Worm (Caenorhabditis elegans) whole organism, L2 larva: ENCODE data around the gene C04G6.11.

Experiments
- C34F6.9 ChIP-seq: fragments of 150-350 bp; optimal IDR thresholded peaks from 2 replicates; lab custom pipeline; 2014; ENCODE audit warnings: missing biosample characterization, missing genetic modification characterization
- F13H6.1 ChIP-seq: sonication (generic microtip); optimal IDR thresholded peaks from 2 replicates; lab custom pipeline; 2016; ENCODE audit warnings: missing genetic modification characterization, missing compliant biosample characterization
- R02D3.7 ChIP-seq: fragments of 150-350 bp; optimal IDR thresholded peaks from 2 replicates; lab custom pipeline; 2014; ENCODE audit warnings: missing biosample characterization, missing genetic modification characterization
- Y55F3AM.14 ChIP-seq: fragments of 200-800 bp; sonication (Bioruptor generic); optimal IDR thresholded peaks from 2 replicates; lab custom pipeline; 2018; ENCODE audit warnings: mild to moderate bottlenecking, missing genetic modification characterization, missing compliant biosample characterization
- ZK546.5 ChIP-seq: sonication (generic microtip); optimal IDR thresholded peaks from 2 replicates; lab custom pipeline; 2017; ENCODE audit warnings: missing biosample characterization, missing genetic modification characterization
- alr-1 ChIP-seq: fragments of 150-350 bp; optimal IDR thresholded peaks from 2 replicates; lab custom pipeline; 2014; ENCODE audit warnings: missing biosample characterization, missing genetic modification characterization
- aly-2 ChIP-seq: fragments of 150-350 bp; optimal IDR thresholded peaks from 2 replicates; lab custom pipeline; 2014; ENCODE audit warnings: missing biosample characterization, missing genetic modification characterization
- ama-1 ChIP-seq: fragments of 150-350 bp; optimal IDR thresholded peaks from 2 replicates; lab custom pipeline; 2018; ENCODE audit warnings: inconsistent platforms
- ceh-82 ChIP-seq: fragments of 150-350 bp; optimal IDR thresholded peaks from 2 replicates; lab custom pipeline; 2014; ENCODE audit warnings: missing biosample characterization, missing genetic modification characterization
- crh-2 ChIP-seq: sonication (generic microtip); optimal IDR thresholded peaks from 2 replicates; lab custom pipeline; 2017; ENCODE audit warnings: missing biosample characterization, missing genetic modification characterization
- dmd-4 ChIP-seq: sonication (generic microtip); optimal IDR thresholded peaks from 2 replicates; lab custom pipeline; 2017; ENCODE audit warnings: missing biosample characterization, missing genetic modification characterization
- egl-27 ChIP-seq: sonication (generic microtip); optimal IDR thresholded peaks from 3 replicates; lab custom pipeline; 2017; ENCODE audit warnings: missing biosample characterization, missing genetic modification reagents, missing genetic modification characterization
- elt-3 ChIP-seq: sonication (generic microtip); optimal IDR thresholded peaks from 2 replicates; lab custom pipeline; 2017; ENCODE audit warnings: missing biosample characterization, missing genetic modification characterization
- fos-1 ChIP-seq: fragments of 150-350 bp; optimal IDR thresholded peaks from 2 replicates; lab custom pipeline; 2014; ENCODE audit warnings: missing biosample characterization, missing genetic modification characterization
- gmeb-1 ChIP-seq: fragments of 150-350 bp; optimal IDR thresholded peaks from 2 replicates; lab custom pipeline; 2014; ENCODE audit warnings: missing biosample characterization, missing genetic modification characterization
- lin-11 ChIP-seq: fragments of 150-350 bp; sonication (generic microtip); optimal IDR thresholded peaks from 2 replicates; lab custom pipeline; 2014; ENCODE audit warnings: missing biosample characterization, missing genetic modification characterization, inconsistent platforms, mixed read lengths
- lin-13 ChIP-seq: fragments of 150-350 bp; optimal IDR thresholded peaks from 2 replicates; lab custom pipeline; 2014; ENCODE audit warnings: missing biosample characterization, missing genetic modification reagents, missing genetic modification characterization
- lin-39 ChIP-seq: fragments of 150-350 bp; optimal IDR thresholded peaks from 2 replicates; lab custom pipeline; 2014; ENCODE audit warnings: missing biosample characterization, missing genetic modification reagents, missing genetic modification characterization
- lsy-2 ChIP-seq, 2 experiments: fragments of 150-350 bp in 1 of 2; sonication (generic microtip) in 1 of 2; optimal IDR thresholded peaks; 2 replicates each; lab custom pipeline; 2014 to 2017; ENCODE audit warnings: missing biosample characterization in 2 of 2, missing genetic modification characterization in 2 of 2
- mab-5 ChIP-seq: fragments of 150-350 bp; optimal IDR thresholded peaks from 2 replicates; lab custom pipeline; 2014; ENCODE audit warnings: missing biosample characterization, missing genetic modification characterization
- mdl-1 ChIP-seq, 2 experiments: fragments of 150-350 bp in 1 of 2; sonication (generic microtip) in 1 of 2; optimal IDR thresholded peaks; 2 replicates each; lab custom pipeline; 2017; ENCODE audit warnings: missing biosample characterization in 2 of 2, missing genetic modification characterization in 2 of 2
- nhr-10 ChIP-seq: sonication (generic microtip); optimal IDR thresholded peaks from 2 replicates; lab custom pipeline; 2017; ENCODE audit warnings: missing biosample characterization, missing genetic modification characterization
- nhr-11 ChIP-seq: fragments of 150-350 bp; optimal IDR thresholded peaks from 2 replicates; lab custom pipeline; 2014; ENCODE audit warnings: missing biosample characterization, missing genetic modification characterization
- nhr-129 ChIP-seq: fragments of 150-350 bp; optimal IDR thresholded peaks from 2 replicates; lab custom pipeline; 2014; ENCODE audit warnings: missing biosample characterization, missing genetic modification characterization
- nhr-23 ChIP-seq: fragments of 150-350 bp; optimal IDR thresholded peaks from 2 replicates; lab custom pipeline; 2014; ENCODE audit warnings: missing biosample characterization, missing genetic modification reagents, missing genetic modification characterization
- nhr-237 ChIP-seq: fragments of 150-350 bp; optimal IDR thresholded peaks from 2 replicates; lab custom pipeline; 2014; ENCODE audit warnings: missing biosample characterization, missing genetic modification characterization
- nhr-6 ChIP-seq: fragments of 150-350 bp; optimal IDR thresholded peaks from 2 replicates; lab custom pipeline; 2014; ENCODE audit warnings: missing biosample characterization, missing genetic modification characterization
- nhr-77 ChIP-seq: fragments of 150-350 bp; optimal IDR thresholded peaks from 2 replicates; lab custom pipeline; 2014; ENCODE audit warnings: missing biosample characterization, missing genetic modification characterization
- peb-1 ChIP-seq: fragments of 150-350 bp; optimal IDR thresholded peaks from 2 replicates; lab custom pipeline; 2014; ENCODE audit warnings: missing biosample characterization, missing genetic modification characterization
- skn-1 ChIP-seq: sonication (generic microtip); optimal IDR thresholded peaks from 2 replicates; lab custom pipeline; 2017; ENCODE audit warnings: missing biosample characterization, missing genetic modification characterization
- sma-3 ChIP-seq: sonication (generic microtip); optimal IDR thresholded peaks from 2 replicates; lab custom pipeline; 2016; ENCODE audit warnings: missing genetic modification reagents, missing genetic modification characterization, missing compliant biosample characterization
- sma-9 ChIP-seq, 2 experiments: fragments of 150-350 bp in 1 of 2; sonication (generic microtip) in 1 of 2; optimal IDR thresholded peaks; 2 replicates each; lab custom pipeline; 2014 to 2016; ENCODE audit warnings: missing genetic modification characterization in 2 of 2, mild to moderate bottlenecking in 1 of 2, missing biosample characterization in 1 of 2, missing compliant biosample characterization in 1 of 2, missing genetic modification reagents in 1 of 2, moderate library complexity in 1 of 2
- snpc-4 ChIP-seq: fragments of 150-350 bp; optimal IDR thresholded peaks from 2 replicates; lab custom pipeline; 2014; ENCODE audit warnings: missing biosample characterization, missing genetic modification characterization
- unc-39 ChIP-seq: fragments of 150-350 bp; optimal IDR thresholded peaks from 2 replicates; lab custom pipeline; 2014; ENCODE audit warnings: missing biosample characterization, missing genetic modification characterization
- unc-55 ChIP-seq: fragments of 150-350 bp; sonication (generic microtip); optimal IDR thresholded peaks from 3 replicates; lab custom pipeline; 2014; ENCODE audit warnings: missing biosample characterization, missing genetic modification reagents, missing genetic modification characterization
- unc-62 ChIP-seq: fragments of 150-350 bp; optimal IDR thresholded peaks from 2 replicates; lab custom pipeline; 2014; ENCODE audit warnings: missing biosample characterization, missing genetic modification reagents, missing genetic modification characterization
- zag-1 ChIP-seq: fragments of 150-350 bp; optimal IDR thresholded peaks from 2 replicates; lab custom pipeline; 2014; ENCODE audit warnings: missing biosample characterization, missing genetic modification characterization
- ztf-1 ChIP-seq: fragments of 200-800 bp; sonication (Bioruptor generic); conservative IDR thresholded peaks from 2 replicates; pipeline ENCODE4 v1.3.6; 2022; ENCODE audit warnings: missing genetic modification characterization, missing compliant biosample characterization
- ztf-4 ChIP-seq: fragments of 150-350 bp; optimal IDR thresholded peaks from 2 replicates; lab custom pipeline; 2014; ENCODE audit warnings: missing biosample characterization, missing genetic modification characterization

The C04G6.11 gene

ce11 chrII:5092362-5093281, 11.0 kb downstream of the C04G6.11 start, which contains the start of gene C04G6.2:
TSS of gene C04G6.2 (plus strand) at chrII:5093231.
- TF ChIP-seq ztf-4 (tag; lab: Kevin White, UChicago) (peak; percentile 11), lin-13 (GFP tag; lab: Kevin White, UChicago) (peak; percentile 31), sma-9 (GFP tag; optimal IDR thresholded peaks at IDR 0.05; lab: Kevin White, UChicago) (peak; percentile 69), sma-9 (tag; optimal IDR thresholded peaks at IDR 0.05; lab: Kevin White, UChicago) (no peak), fos-1 (tag; lab: Kevin White, UChicago) (peak; percentile 19), nhr-11 (tag; lab: Kevin White, UChicago) (no peak), Y55F3AM.14 (GFP tag; lab: Kevin White, UChicago) (no peak), mab-5 (tag; lab: Kevin White, UChicago) (no peak), mdl-1 (tag; optimal IDR thresholded peaks at IDR 0.05; lab: Kevin White, UChicago) (peak in 1 of 2 experiments; percentile 36), nhr-6 (peak; percentile 18), ZK546.5 (tag; lab: Kevin White, UChicago) (no peak), ztf-1 (GFP tag; lab: Robert Waterston, UW) (no peak), ceh-82 (no peak), gmeb-1 (tag; lab: Kevin White, UChicago) (peak; percentile 36), aly-2 (tag; lab: Kevin White, UChicago) (no peak), unc-39 (tag; lab: Kevin White, UChicago) (no peak), nhr-23 (no peak), nhr-77 (no peak), elt-3 (tag; lab: Kevin White, UChicago) (no peak), C34F6.9 (peak; percentile 75), snpc-4 (tag; lab: Kevin White, UChicago) (peak; percentile 5), ama-1 (lab: Kevin White, UChicago) (peak; percentile 37), crh-2 (tag; lab: Kevin White, UChicago) (peak; percentile 62), lin-11 (tag; lab: Kevin White, UChicago) (no peak), skn-1 (tag; lab: Kevin White, UChicago) (no peak), nhr-129 (peak; percentile 55), F13H6.1 (tag; lab: Kevin White, UChicago) (peak; percentile 84), nhr-10 (tag; lab: Kevin White, UChicago) (no peak), unc-55 (peak; percentile 51), peb-1 (tag; lab: Kevin White, UChicago) (no peak), egl-27 (tag; lab: Kevin White, UChicago) (peak; percentile 22), nhr-237 (no peak), sma-3 (peak; percentile 32), lsy-2 (tag; optimal IDR thresholded peaks at IDR 0.05; lab: Kevin White, UChicago) (peak in 1 of 2 experiments; percentile 71), dmd-4 (tag; lab: Kevin White, UChicago) (no peak)

ce11 chrII:5091640-5092243, 11.9 kb downstream of the C04G6.11 start, which contains the start of gene pld-1:
TSS of gene pld-1 (minus strand) at chrII:5091690.
- TF ChIP-seq sma-9 (GFP tag; optimal IDR thresholded peaks at IDR 0.05; lab: Kevin White, UChicago) (no peak), sma-9 (tag; optimal IDR thresholded peaks at IDR 0.05; lab: Kevin White, UChicago) (no peak), nhr-23 (no peak), nhr-6 (no peak), crh-2 (tag; lab: Kevin White, UChicago) (no peak), sma-3 (no peak), alr-1 (no peak), lin-39 (no peak), R02D3.7 (no peak), unc-62 (GFP tag; lab: Kevin White, UChicago) (no peak), unc-39 (tag; lab: Kevin White, UChicago) (no peak), zag-1 (no peak)
